Worm (Caenorhabditis elegans) whole organism, late embryonic: ENCODE data around the gene col-91.

Experiments used
- ama-1 ChIP-seq: fragments of 150-350 bp; optimal IDR thresholded peaks from 2 replicates; lab custom pipeline; 2014
- ceh-19 ChIP-seq: fragments of 200-800 bp; sonication (Bioruptor generic); optimal IDR thresholded peaks from 2 replicates; lab custom pipeline; 2018; ENCODE audit warnings: mild to moderate bottlenecking, missing genetic modification characterization, missing compliant biosample characterization
- ceh-30 ChIP-seq: fragments of 150-350 bp; optimal IDR thresholded peaks from 2 replicates; lab custom pipeline; 2014; ENCODE audit warnings: missing biosample characterization, missing genetic modification characterization
- ceh-45 ChIP-seq: fragments of 200-800 bp; sonication (Bioruptor generic); IDR thresholded peaks from 2 replicates; pipeline ENCODE4 v1.3.6; 2022; ENCODE audit warnings: missing genetic modification reagents, missing genetic modification characterization, missing compliant biosample characterization
- ceh-6 ChIP-seq: fragments of 200-800 bp; sonication (Bioruptor generic); optimal IDR thresholded peaks from 2 replicates; lab custom pipeline; 2018; ENCODE audit warnings: mild to moderate bottlenecking, missing genetic modification characterization, missing compliant biosample characterization
- fkh-10 ChIP-seq: fragments of 150-350 bp; optimal IDR thresholded peaks from 2 replicates; lab custom pipeline; 2014; ENCODE audit warnings: missing biosample characterization, missing genetic modification reagents, missing genetic modification characterization
- lin-11 ChIP-seq: fragments of 200-800 bp; sonication (Bioruptor generic); optimal IDR thresholded peaks from 2 replicates; lab custom pipeline; 2018; ENCODE audit warnings: mild to moderate bottlenecking, missing genetic modification characterization, missing compliant biosample characterization
- nhr-11 ChIP-seq: fragments of 150-350 bp; optimal IDR thresholded peaks from 2 replicates; lab custom pipeline; 2014; ENCODE audit warnings: missing biosample characterization, missing genetic modification characterization
- odd-2 ChIP-seq: sonication (generic microtip); optimal IDR thresholded peaks from 2 replicates; lab custom pipeline; 2017; ENCODE audit warnings: antibody characterized with exemption, mild to moderate bottlenecking, missing genetic modification characterization, missing compliant biosample characterization
- pag-3 ChIP-seq: sonication (generic microtip); optimal IDR thresholded peaks from 2 replicates; lab custom pipeline; 2016; ENCODE audit warnings: missing compliant biosample characterization, missing genetic modification characterization, borderline replicate concordance
- pros-1 ChIP-seq: fragments of 150-350 bp; optimal IDR thresholded peaks from 2 replicates; lab custom pipeline; 2014; ENCODE audit warnings: missing biosample characterization, missing genetic modification reagents, missing genetic modification characterization
- ttx-3 ChIP-seq: sonication (generic microtip); optimal IDR thresholded peaks from 2 replicates; lab custom pipeline; 2016; ENCODE audit warnings: missing genetic modification reagents, missing genetic modification characterization, missing compliant biosample characterization
- ztf-16 ChIP-seq: sonication (generic microtip); optimal IDR thresholded peaks from 2 replicates; lab custom pipeline; 2017; ENCODE audit warnings: missing genetic modification characterization, missing compliant biosample characterization

DNA sequence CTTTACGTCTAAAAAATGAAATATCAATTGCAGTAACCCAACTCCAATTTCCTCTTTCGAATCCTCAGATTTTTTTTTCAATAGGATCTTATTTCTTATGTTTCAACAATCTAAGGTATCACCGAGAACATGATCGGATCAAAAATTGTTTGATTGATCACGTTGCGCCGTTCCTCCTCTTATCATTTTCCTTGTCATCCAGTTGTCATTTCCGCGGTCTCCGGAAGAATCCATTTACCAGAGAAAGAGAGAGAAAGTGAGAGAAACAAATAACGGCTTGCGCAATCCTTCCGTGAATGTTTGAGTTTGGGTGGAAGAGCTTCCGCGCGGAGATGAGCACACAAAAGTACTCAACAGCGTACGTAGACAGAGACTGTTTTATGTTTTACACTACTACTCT lies 29.8 kb upstream of the col-91 start:
- no peak for TF ChIP-seq lin-11
- TF ChIP-seq pros-1 (tag; lab: Kevin White, UChicago), result no peak
- TF ChIP-seq pag-3 (tag; lab: Kevin White, UChicago), result no peak
- no peak for TF ChIP-seq ceh-45 (GFP tag; lab: Robert Waterston, UW)
- no peak for TF ChIP-seq nhr-11 (tag; lab: Kevin White, UChicago)
- no peak for TF ChIP-seq fkh-10 (GFP tag; lab: Kevin White, UChicago)
- no peak for TF ChIP-seq ttx-3 (tag; lab: Kevin White, UChicago)
- TF ChIP-seq ceh-30 (tag; lab: Kevin White, UChicago), result no peak
- no peak for TF ChIP-seq ama-1 (lab: Kevin White, UChicago)
- no peak for TF ChIP-seq ztf-16 (tag; lab: Kevin White, UChicago)
- TF ChIP-seq odd-2 (tag; lab: Kevin White, UChicago), result no peak
- TF ChIP-seq ceh-19 (GFP tag; lab: Kevin White, UChicago), result no peak
- no peak for TF ChIP-seq ceh-6 (GFP tag; lab: Kevin White, UChicago)
